Fruit fly (Drosophila melanogaster): ENCODE results near the gene CG46320.

The CG46320 gene

dm6 chr3L:5634188-5634894 lies 29.6 kb upstream of the CG46320 start (continued):
- TF ChIP-seq esg (GFP tag; conservative IDR thresholded peaks at IDR 0.05) (no peak), hb (GFP tag; IDR thresholded peaks at IDR 0.05; ENCODE audit: partially characterized antibody) (no peak), CG11247 (GFP tag; IDR thresholded peaks at IDR 0.05) (no peak), PHDP (tag; optimal IDR thresholded peaks at IDR 0.05) (no peak), grn (GFP tag; optimal IDR thresholded peaks at IDR 0.05) (peak; percentile 10), fd102C (GFP tag; optimal IDR thresholded peaks at IDR 0.05) (no peak), CG4360 (GFP tag; IDR thresholded peaks at IDR 0.05) (peak; percentile 75; the same call in 1 of the 2 replicates), Taf1 (GFP tag; IDR thresholded peaks at IDR 0.05) (no peak), GATAe (GFP tag; conservative IDR thresholded peaks at IDR 0.05) (no peak), CG2712 (tag; optimal IDR thresholded peaks at IDR 0.05) (no peak)

- TF ChIP-seq toy (GFP tag; IDR thresholded peaks at IDR 0.05) (no peak), CHES-1-like (GFP tag; optimal IDR thresholded peaks at IDR 0.05) (no peak), CG2199 (GFP tag; IDR thresholded peaks at IDR 0.05) (no peak), Dref (GFP tag; IDR thresholded peaks at IDR 0.05) (no peak), Drgx (GFP tag; IDR thresholded peaks at IDR 0.05) (peak; percentile 26; the same call in 1 of the 2 replicates), Deaf1 (tag; optimal IDR thresholded peaks at IDR 0.05) (peak; percentile 5), Elba2 (GFP tag; optimal IDR thresholded peaks at IDR 0.05) (no peak)
Observed at dm6 chr3L:5635237-5636025, 28.5 kb upstream of the CG46320 start.

- 0 out of 2 replicates have a peak, but pooled peaks have one; percentile 30 for TF ChIP-seq Drgx (GFP tag; IDR thresholded peaks at IDR 0.05)
- peak; percentile 21 for TF ChIP-seq CG18599 (GFP tag; optimal IDR thresholded peaks at IDR 0.05)
- no peak for TF ChIP-seq CG15011 (GFP tag; optimal IDR thresholded peaks at IDR 0.05)
Observed at dm6 chr3L:5637477-5637876, 26.4 kb upstream of the CG46320 start.

- TF ChIP-seq sug (tag; optimal IDR thresholded peaks at IDR 0.05) = no peak
- TF ChIP-seq CG12659 (GFP tag; optimal IDR thresholded peaks at IDR 0.05) = no peak
Observed at dm6 chr3L:5638542-5639045, 25.3 kb upstream of the CG46320 start.

dm6 chr3L:5639474-5639873 lies 24.4 kb upstream of the CG46320 start:
- TF ChIP-seq Dref (GFP tag; IDR thresholded peaks at IDR 0.05) = no peak
- no peak for TF ChIP-seq knrl (GFP tag; IDR thresholded peaks at IDR 0.05; ENCODE audit: partially characterized antibody)
- TF ChIP-seq H15 (GFP tag; IDR thresholded peaks at IDR 0.05) = 0 out of 3 replicates have a peak, but pooled peaks have one; percentile 26
- TF ChIP-seq CG32532 (GFP tag; IDR thresholded peaks at IDR 0.05) = no peak
- 0 out of 3 replicates have a peak, but pooled peaks have one; percentile 10 for TF ChIP-seq CG14860 (GFP tag; IDR thresholded peaks at IDR 0.05; ENCODE audit: partially characterized antibody)
- peak; percentile 52 for TF ChIP-seq Ets65A (GFP tag)

- TF ChIP-seq pita (GFP tag; optimal IDR thresholded peaks at IDR 0.05) = no peak
- TF ChIP-seq tll (GFP tag; optimal IDR thresholded peaks at IDR 0.05) = no peak
- no peak for TF ChIP-seq CG11723 (GFP tag; optimal IDR thresholded peaks at IDR 0.05)
- TF ChIP-seq wek (GFP tag; optimal IDR thresholded peaks at IDR 0.05) = no peak
- TF ChIP-seq aop (GFP tag; IDR thresholded peaks at IDR 0.05) = no peak
- no peak for TF ChIP-seq Antp (GFP tag; optimal IDR thresholded peaks at IDR 0.05)
- no peak for TF ChIP-seq Ets65A (GFP tag)
- no peak for TF ChIP-seq CG18476 (GFP tag; optimal IDR thresholded peaks at IDR 0.05)
Observed at dm6 chr3L:5640689-5641088, 23.2 kb upstream of the CG46320 start.
